Worm (Caenorhabditis elegans) whole organism, L3 larva: ENCODE results near the gene T05A7.11.

ENCODE experiments used
- aly-2 ChIP-seq: fragments of 150-350 bp; optimal IDR thresholded peaks from 2 replicates; lab custom pipeline; 2014; ENCODE audit warnings: missing biosample characterization, missing genetic modification characterization
- ama-1 ChIP-seq: fragments of 150-350 bp; optimal IDR thresholded peaks from 2 replicates; lab custom pipeline; 2018
- egl-27 ChIP-seq: sonication (generic microtip); optimal IDR thresholded peaks from 4 replicates; lab custom pipeline; 2017; ENCODE audit warnings: missing biosample characterization, missing genetic modification reagents, missing genetic modification characterization
- elt-3 ChIP-seq, 3 experiments: fragments of 150-350 bp in 1 of 3; sonication (generic microtip) in 2 of 3; optimal IDR thresholded peaks; 2 replicates in 2 of 3; 4 replicates in 1 of 3; lab custom pipeline; 2014 to 2017; ENCODE audit warnings: missing biosample characterization in 3 of 3, missing genetic modification characterization in 3 of 3
- jun-1 ChIP-seq: fragments of 150-350 bp; optimal IDR thresholded peaks from 2 replicates; lab custom pipeline; 2014; ENCODE audit warnings: missing biosample characterization, missing genetic modification reagents, missing genetic modification characterization
- nfya-1 ChIP-seq: sonication (generic microtip); optimal IDR thresholded peaks from 2 replicates; lab custom pipeline; 2017; ENCODE audit warnings: missing genetic modification characterization, mild to moderate bottlenecking, missing compliant biosample characterization, antibody characterized with exemption, moderate library complexity; ENCODE audit not compliant: insufficient read depth
- nhr-237 ChIP-seq: fragments of 150-350 bp; optimal IDR thresholded peaks from 2 replicates; lab custom pipeline; 2014; ENCODE audit warnings: missing biosample characterization, missing genetic modification characterization
- nhr-77 ChIP-seq: fragments of 150-350 bp; optimal IDR thresholded peaks from 2 replicates; lab custom pipeline; 2014; ENCODE audit warnings: missing biosample characterization, missing genetic modification characterization
- pqm-1 ChIP-seq: fragments of 150-350 bp; optimal IDR thresholded peaks from 2 replicates; lab custom pipeline; 2017; ENCODE audit warnings: missing biosample characterization, missing genetic modification characterization, inconsistent platforms

ce11 chrII:4631479-4631878 lies 33.8 kb downstream of the T05A7.11 start:
- no peak for TF ChIP-seq ama-1
- no peak for TF ChIP-seq egl-27 (tag; lab: Kevin White, UChicago)
- no peak for TF ChIP-seq elt-3 (tag; optimal IDR thresholded peaks at IDR 0.05; lab: Kevin White, UChicago)
- TF ChIP-seq nfya-1 (tag; lab: Kevin White, UChicago) = no peak
- TF ChIP-seq pqm-1 (tag; lab: Kevin White, UChicago) = no peak
- no peak for TF ChIP-seq aly-2
- TF ChIP-seq jun-1 (tag; lab: Kevin White, UChicago) = no peak
- no peak for TF ChIP-seq nhr-237 (tag; lab: Kevin White, UChicago)
- TF ChIP-seq nhr-77 (tag; lab: Kevin White, UChicago) = no peak
